Worm (Caenorhabditis elegans) whole organism, L2 larva: ENCODE measurements around the gene T09D3.8.

ENCODE experiments used
- C34F6.9 ChIP-seq: fragments of 150-350 bp; optimal IDR thresholded peaks from 2 replicates; lab custom pipeline; 2014; ENCODE audit warnings: missing biosample characterization, missing genetic modification characterization
- F13H6.1 ChIP-seq: sonication (generic microtip); optimal IDR thresholded peaks from 2 replicates; lab custom pipeline; 2016; ENCODE audit warnings: missing genetic modification characterization, missing compliant biosample characterization
- Y55F3AM.14 ChIP-seq: fragments of 200-800 bp; sonication (Bioruptor generic); optimal IDR thresholded peaks from 2 replicates; lab custom pipeline; 2018; ENCODE audit warnings: mild to moderate bottlenecking, missing genetic modification characterization, missing compliant biosample characterization
- alr-1 ChIP-seq: fragments of 150-350 bp; optimal IDR thresholded peaks from 2 replicates; lab custom pipeline; 2014; ENCODE audit warnings: missing biosample characterization, missing genetic modification characterization
- ama-1 ChIP-seq: fragments of 150-350 bp; optimal IDR thresholded peaks from 2 replicates; lab custom pipeline; 2018; ENCODE audit warnings: inconsistent platforms
- blmp-1 ChIP-seq: sonication (generic microtip); optimal IDR thresholded peaks from 2 replicates; lab custom pipeline; 2017; ENCODE audit warnings: missing genetic modification characterization, mild to moderate bottlenecking, missing compliant biosample characterization, antibody characterized with exemption, moderate library complexity; ENCODE audit not compliant: insufficient read depth
- ceh-16 ChIP-seq: fragments of 150-350 bp; optimal IDR thresholded peaks from 2 replicates; lab custom pipeline; 2014; ENCODE audit warnings: missing biosample characterization, missing genetic modification characterization
- ceh-82 ChIP-seq: fragments of 150-350 bp; optimal IDR thresholded peaks from 2 replicates; lab custom pipeline; 2014; ENCODE audit warnings: missing biosample characterization, missing genetic modification characterization
- crh-2 ChIP-seq: sonication (generic microtip); optimal IDR thresholded peaks from 2 replicates; lab custom pipeline; 2017; ENCODE audit warnings: missing biosample characterization, missing genetic modification characterization
- egl-27 ChIP-seq: sonication (generic microtip); optimal IDR thresholded peaks from 3 replicates; lab custom pipeline; 2017; ENCODE audit warnings: missing biosample characterization, missing genetic modification reagents, missing genetic modification characterization
- elt-1 ChIP-seq: fragments of 150-350 bp; optimal IDR thresholded peaks from 2 replicates; lab custom pipeline; 2014; ENCODE audit warnings: missing biosample characterization, missing genetic modification characterization
- elt-3 ChIP-seq: sonication (generic microtip); optimal IDR thresholded peaks from 2 replicates; lab custom pipeline; 2017; ENCODE audit warnings: missing biosample characterization, missing genetic modification characterization
- fos-1 ChIP-seq: fragments of 150-350 bp; optimal IDR thresholded peaks from 2 replicates; lab custom pipeline; 2014; ENCODE audit warnings: missing biosample characterization, missing genetic modification characterization
- lin-11 ChIP-seq: fragments of 150-350 bp; sonication (generic microtip); optimal IDR thresholded peaks from 2 replicates; lab custom pipeline; 2014; ENCODE audit warnings: missing biosample characterization, missing genetic modification characterization, inconsistent platforms, mixed read lengths
- lin-39 ChIP-seq: fragments of 150-350 bp; optimal IDR thresholded peaks from 2 replicates; lab custom pipeline; 2014; ENCODE audit warnings: missing biosample characterization, missing genetic modification reagents, missing genetic modification characterization
- lsy-2 ChIP-seq, 2 experiments: fragments of 150-350 bp in 1 of 2; sonication (generic microtip) in 1 of 2; optimal IDR thresholded peaks; 2 replicates each; lab custom pipeline; 2014 to 2017; ENCODE audit warnings: missing biosample characterization in 2 of 2, missing genetic modification characterization in 2 of 2
- mdl-1 ChIP-seq, 2 experiments: fragments of 150-350 bp in 1 of 2; sonication (generic microtip) in 1 of 2; optimal IDR thresholded peaks; 2 replicates each; lab custom pipeline; 2017; ENCODE audit warnings: missing biosample characterization in 2 of 2, missing genetic modification characterization in 2 of 2
- nhr-10 ChIP-seq: sonication (generic microtip); optimal IDR thresholded peaks from 2 replicates; lab custom pipeline; 2017; ENCODE audit warnings: missing biosample characterization, missing genetic modification characterization
- nhr-11 ChIP-seq: fragments of 150-350 bp; optimal IDR thresholded peaks from 2 replicates; lab custom pipeline; 2014; ENCODE audit warnings: missing biosample characterization, missing genetic modification characterization
- nhr-12 ChIP-seq: fragments of 150-350 bp; optimal IDR thresholded peaks from 2 replicates; lab custom pipeline; 2014; ENCODE audit warnings: missing biosample characterization, missing genetic modification characterization
- nhr-129 ChIP-seq: fragments of 150-350 bp; optimal IDR thresholded peaks from 2 replicates; lab custom pipeline; 2014; ENCODE audit warnings: missing biosample characterization, missing genetic modification characterization
- nhr-21 ChIP-seq: fragments of 150-350 bp; optimal IDR thresholded peaks from 2 replicates; lab custom pipeline; 2014; ENCODE audit warnings: missing biosample characterization, missing genetic modification characterization
- nhr-23 ChIP-seq: fragments of 150-350 bp; optimal IDR thresholded peaks from 2 replicates; lab custom pipeline; 2014; ENCODE audit warnings: missing biosample characterization, missing genetic modification reagents, missing genetic modification characterization
- nhr-237 ChIP-seq: fragments of 150-350 bp; optimal IDR thresholded peaks from 2 replicates; lab custom pipeline; 2014; ENCODE audit warnings: missing biosample characterization, missing genetic modification characterization
- nhr-25 ChIP-seq: fragments of 150-350 bp; sonication (generic microtip); optimal IDR thresholded peaks from 3 replicates; lab custom pipeline; 2014; ENCODE audit warnings: missing biosample characterization, missing genetic modification characterization
- nhr-6 ChIP-seq: fragments of 150-350 bp; optimal IDR thresholded peaks from 2 replicates; lab custom pipeline; 2014; ENCODE audit warnings: missing biosample characterization, missing genetic modification characterization
- nhr-77 ChIP-seq: fragments of 150-350 bp; optimal IDR thresholded peaks from 2 replicates; lab custom pipeline; 2014; ENCODE audit warnings: missing biosample characterization, missing genetic modification characterization
- peb-1 ChIP-seq: fragments of 150-350 bp; optimal IDR thresholded peaks from 2 replicates; lab custom pipeline; 2014; ENCODE audit warnings: missing biosample characterization, missing genetic modification characterization
- sem-4 ChIP-seq: fragments of 150-350 bp; optimal IDR thresholded peaks from 2 replicates; lab custom pipeline; 2014; ENCODE audit warnings: missing biosample characterization, missing genetic modification reagents, missing genetic modification characterization
- skn-1 ChIP-seq: sonication (generic microtip); optimal IDR thresholded peaks from 2 replicates; lab custom pipeline; 2017; ENCODE audit warnings: missing biosample characterization, missing genetic modification characterization
- sma-3 ChIP-seq: sonication (generic microtip); optimal IDR thresholded peaks from 2 replicates; lab custom pipeline; 2016; ENCODE audit warnings: missing genetic modification reagents, missing genetic modification characterization, missing compliant biosample characterization
- sma-9 ChIP-seq, 2 experiments: fragments of 150-350 bp in 1 of 2; sonication (generic microtip) in 1 of 2; optimal IDR thresholded peaks; 2 replicates each; lab custom pipeline; 2014 to 2016; ENCODE audit warnings: missing genetic modification characterization in 2 of 2, mild to moderate bottlenecking in 1 of 2, missing biosample characterization in 1 of 2, missing compliant biosample characterization in 1 of 2, missing genetic modification reagents in 1 of 2, moderate library complexity in 1 of 2
- snpc-4 ChIP-seq: fragments of 150-350 bp; optimal IDR thresholded peaks from 2 replicates; lab custom pipeline; 2014; ENCODE audit warnings: missing biosample characterization, missing genetic modification characterization
- unc-62 ChIP-seq: fragments of 150-350 bp; optimal IDR thresholded peaks from 2 replicates; lab custom pipeline; 2014; ENCODE audit warnings: missing biosample characterization, missing genetic modification reagents, missing genetic modification characterization
- ztf-1 ChIP-seq: fragments of 200-800 bp; sonication (Bioruptor generic); conservative IDR thresholded peaks from 2 replicates; pipeline ENCODE4 v1.3.6; 2022; ENCODE audit warnings: missing genetic modification characterization, missing compliant biosample characterization
- ztf-11 ChIP-seq: sonication (generic microtip); optimal IDR thresholded peaks from 2 replicates; lab custom pipeline; 2017; ENCODE audit warnings: missing biosample characterization, missing genetic modification characterization
- ztf-4 ChIP-seq: fragments of 150-350 bp; optimal IDR thresholded peaks from 2 replicates; lab custom pipeline; 2014; ENCODE audit warnings: missing biosample characterization, missing genetic modification characterization

Gene T09D3.8

DNA sequence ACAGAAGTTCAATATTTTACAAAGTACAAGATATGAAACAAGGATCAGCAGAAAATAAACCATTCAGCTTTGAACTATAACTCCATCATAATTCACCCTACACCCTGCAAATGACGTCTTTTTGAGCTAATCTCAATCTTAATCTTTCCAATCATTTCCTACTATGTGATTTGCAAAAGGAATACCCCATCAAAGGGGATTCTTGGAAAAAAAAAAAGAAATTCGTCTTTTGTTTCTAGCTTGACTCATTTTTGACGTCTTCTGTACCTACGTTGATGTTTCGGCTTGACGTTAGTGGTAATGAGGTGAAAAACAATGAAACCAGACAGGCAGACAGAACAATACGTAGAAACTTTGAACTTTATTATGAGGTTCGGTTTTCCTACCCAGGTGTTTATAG is 2.7 kb upstream of the T09D3.8 start:
- no peak for TF ChIP-seq ama-1 (lab: Kevin White, UChicago)
- TF ChIP-seq C34F6.9 (tag; lab: Kevin White, UChicago): no peak
- no peak for TF ChIP-seq skn-1 (tag; lab: Kevin White, UChicago)
- no peak for TF ChIP-seq lin-11
- TF ChIP-seq alr-1 (tag; lab: Kevin White, UChicago): no peak
- TF ChIP-seq ztf-4 (tag; lab: Kevin White, UChicago): no peak

- TF ChIP-seq nhr-25 (no peak), ztf-11 (tag; lab: Kevin White, UChicago) (no peak)
Observed at ce11 chrV:5368792-5369191, 3.8 kb downstream of the T09D3.8 start, which contains the start of gene T09D3.9. Gene T09D3.9, minus strand, starts transcription at chrV:5368892.

- no peak for TF ChIP-seq blmp-1 (tag; lab: Kevin White, UChicago)
- TF ChIP-seq C34F6.9 (tag; lab: Kevin White, UChicago): no peak
- TF ChIP-seq fos-1 (tag; lab: Kevin White, UChicago): no peak
- no peak for TF ChIP-seq elt-3 (tag; lab: Kevin White, UChicago)
- no peak for TF ChIP-seq peb-1 (tag; lab: Kevin White, UChicago)
- no peak for TF ChIP-seq nhr-77 (tag; lab: Kevin White, UChicago)
- TF ChIP-seq unc-62 (GFP tag; lab: Kevin White, UChicago): no peak
Observed at ce11 chrV:5372118-5372517, 7.2 kb downstream of the T09D3.8 start, which contains the start of gene C35A11.3. Gene C35A11.3, plus strand, starts transcription at chrV:5372418.

DNA sequence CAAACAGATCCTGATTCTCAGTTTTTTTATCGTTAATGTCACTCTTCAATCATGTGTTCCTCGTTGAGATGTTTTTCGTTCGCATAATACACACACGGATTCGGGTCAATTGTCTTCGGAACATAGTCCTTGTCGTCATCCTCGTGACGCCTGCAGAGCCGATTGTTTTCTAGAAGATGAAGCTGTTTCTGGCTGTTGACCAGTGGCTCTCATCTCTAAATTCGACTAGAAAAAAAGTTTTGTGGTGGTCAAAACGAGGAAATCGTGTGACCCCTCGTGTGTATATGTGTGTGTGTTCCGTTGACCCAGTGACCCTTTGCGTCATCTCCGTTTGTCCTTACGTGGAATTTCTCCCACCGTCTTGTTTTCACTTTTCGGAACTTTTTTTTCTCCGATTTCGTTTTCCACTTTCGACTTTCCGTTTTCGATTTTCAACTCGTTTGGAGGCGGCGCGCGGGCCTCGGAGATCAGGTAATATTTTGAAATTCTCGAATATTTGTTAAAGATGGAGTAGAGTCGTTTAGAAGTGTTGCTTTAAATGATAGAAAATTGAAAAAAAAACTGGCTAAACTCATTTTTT is 21.0 kb downstream of the T09D3.8 start, which contains the start of gene C35A11.2:
C35A11.2 (plus strand) TSS at position 386 of the 580 bp plus-strand sequence.
- no peak for TF ChIP-seq ztf-4 (tag; lab: Kevin White, UChicago)
- TF ChIP-seq nhr-77 (tag; lab: Kevin White, UChicago): no peak
- no peak for TF ChIP-seq ztf-11 (tag; lab: Kevin White, UChicago)
- peak; percentile 80 for TF ChIP-seq blmp-1 (tag; lab: Kevin White, UChicago)
- TF ChIP-seq nhr-237 (tag; lab: Kevin White, UChicago): no peak
- no peak for TF ChIP-seq ama-1 (lab: Kevin White, UChicago)
- no peak for TF ChIP-seq ztf-1 (GFP tag; lab: Robert Waterston, UW)
- TF ChIP-seq nhr-21 (tag; lab: Kevin White, UChicago): peak; percentile 18
- no peak for TF ChIP-seq nhr-129 (tag; lab: Kevin White, UChicago)
- no peak for TF ChIP-seq nhr-10 (tag; lab: Kevin White, UChicago)
- TF ChIP-seq C34F6.9 (tag; lab: Kevin White, UChicago): no peak

ce11 chrV:5392993-5393628 is 28.1 kb downstream of the T09D3.8 start, which contains the start of gene C35A11.4:
Gene C35A11.4, minus strand, starts transcription at chrV:5393148.
- no peak for TF ChIP-seq crh-2 (tag; lab: Kevin White, UChicago)
- TF ChIP-seq ceh-82 (tag; lab: Kevin White, UChicago): no peak
- no peak for TF ChIP-seq peb-1 (tag; lab: Kevin White, UChicago)
- no peak for TF ChIP-seq sma-3 (GFP tag; lab: Kevin White, UChicago)
- peak; percentile 44 for TF ChIP-seq egl-27 (tag; lab: Kevin White, UChicago)
- TF ChIP-seq lsy-2 (tag; optimal IDR thresholded peaks at IDR 0.05; lab: Kevin White, UChicago): no peak
- TF ChIP-seq mdl-1 (tag; optimal IDR thresholded peaks at IDR 0.05; lab: Kevin White, UChicago): no peak
- no peak for TF ChIP-seq nhr-6 (tag; lab: Kevin White, UChicago)
- TF ChIP-seq F13H6.1 (tag; lab: Kevin White, UChicago): peak; percentile 7
- TF ChIP-seq nhr-21 (tag; lab: Kevin White, UChicago): no peak
- TF ChIP-seq lin-39 (tag; lab: Kevin White, UChicago): no peak
- no peak for TF ChIP-seq lin-11
- no peak for TF ChIP-seq nhr-77 (tag; lab: Kevin White, UChicago)
- TF ChIP-seq elt-3 (tag; lab: Kevin White, UChicago): no peak
- TF ChIP-seq nhr-25: no peak
- no peak for TF ChIP-seq nhr-10 (tag; lab: Kevin White, UChicago)
- no peak for TF ChIP-seq ama-1 (lab: Kevin White, UChicago)
- TF ChIP-seq snpc-4 (tag; lab: Kevin White, UChicago): no peak
- no peak for TF ChIP-seq elt-1 (tag; lab: Kevin White, UChicago)
- peak; percentile 72 for TF ChIP-seq fos-1 (tag; lab: Kevin White, UChicago)
- no peak for TF ChIP-seq ceh-16 (tag; lab: Kevin White, UChicago)
- no peak for TF ChIP-seq nhr-23 (tag; lab: Kevin White, UChicago)
- TF ChIP-seq sem-4: no peak
- TF ChIP-seq Y55F3AM.14: no peak
- no peak for TF ChIP-seq nhr-12 (tag; lab: Kevin White, UChicago)
- no peak for TF ChIP-seq nhr-129 (tag; lab: Kevin White, UChicago)
- peak; percentile 21 for TF ChIP-seq sma-9 (GFP tag; optimal IDR thresholded peaks at IDR 0.05; lab: Kevin White, UChicago)
- no peak for TF ChIP-seq sma-9 (tag; optimal IDR thresholded peaks at IDR 0.05; lab: Kevin White, UChicago)
- no peak for TF ChIP-seq unc-62 (GFP tag; lab: Kevin White, UChicago)
- no peak for TF ChIP-seq skn-1 (tag; lab: Kevin White, UChicago)
- no peak for TF ChIP-seq nhr-11 (tag; lab: Kevin White, UChicago)
- TF ChIP-seq C34F6.9 (tag; lab: Kevin White, UChicago): no peak
